Fruit fly (Drosophila melanogaster) whole organism, prepupa: Measurements from ENCODE around the gene mub.

Experiments
- Blimp-1 ChIP-seq: fragments of 200-800 bp; sonication (Bioruptor generic); optimal IDR thresholded peaks from 3 replicates; lab custom pipeline; 2017; ENCODE audit warnings: missing biosample characterization, missing genetic modification characterization, mild to moderate bottlenecking, moderate library complexity, missing genetic modification reagents
- CG10669 ChIP-seq: fragments of 200-800 bp; sonication (Bioruptor generic); optimal IDR thresholded peaks from 3 replicates; lab custom pipeline; 2018; ENCODE audit warnings: missing biosample characterization, mild to moderate bottlenecking, missing genetic modification characterization, moderate library complexity
- CG11762 ChIP-seq: fragments of 200-800 bp; sonication (Bioruptor generic); optimal IDR thresholded peaks from 3 replicates; lab custom pipeline; 2016; ENCODE audit warnings: missing biosample characterization, missing genetic modification characterization; ENCODE audit not compliant: insufficient read depth
- CG11902 ChIP-seq: fragments of 200-800 bp; sonication (Bioruptor generic); optimal IDR thresholded peaks from 3 replicates; lab custom pipeline; 2016; ENCODE audit warnings: missing biosample characterization, missing genetic modification characterization
- CG15336 ChIP-seq: fragments of 200-800 bp; sonication (Bioruptor generic); IDR thresholded peaks from 2 replicates; pipeline ENCODE4 v1.3.6; 2022; ENCODE audit warnings: missing biosample characterization, missing genetic modification characterization
- CG1621 ChIP-seq: fragments of 200-800 bp; sonication (Bioruptor generic); optimal IDR thresholded peaks from 3 replicates; lab custom pipeline; 2018; ENCODE audit warnings: missing biosample characterization, mild to moderate bottlenecking, missing genetic modification characterization
- CG16779 ChIP-seq: fragments of 200-800 bp; sonication (Bioruptor generic); optimal IDR thresholded peaks from 3 replicates; lab custom pipeline; 2017; ENCODE audit warnings: missing biosample characterization, mild to moderate bottlenecking, missing genetic modification characterization
- CG3032 ChIP-seq: fragments of 200-800 bp; optimal IDR thresholded peaks from 2 replicates; lab custom pipeline; 2019; ENCODE audit warnings: missing biosample characterization, mild to moderate bottlenecking, missing genetic modification characterization, moderate library complexity
- CG32006 ChIP-seq: fragments of 200-800 bp; sonication (Bioruptor generic); optimal IDR thresholded peaks from 3 replicates; lab custom pipeline; 2017; ENCODE audit warnings: missing biosample characterization, mild to moderate bottlenecking, missing genetic modification characterization
- CG34406 ChIP-seq: fragments of 200-800 bp; sonication (Bioruptor generic); optimal IDR thresholded peaks from 3 replicates; lab custom pipeline; 2016; ENCODE audit warnings: missing biosample characterization, missing genetic modification characterization
- CG3919 ChIP-seq: fragments of 200-800 bp; sonication (Bioruptor generic); optimal IDR thresholded peaks from 3 replicates; lab custom pipeline; 2016; ENCODE audit warnings: missing biosample characterization, missing genetic modification characterization
- CG6163 ChIP-seq: fragments of 200-800 bp; sonication (Bioruptor generic); IDR thresholded peaks from 3 replicates; pipeline ENCODE4 v1.3.6; 2022; ENCODE audit warnings: missing biosample characterization, missing genetic modification characterization
- CG6276 ChIP-seq: fragments of 200-800 bp; sonication (Bioruptor generic); optimal IDR thresholded peaks from 2 replicates; lab custom pipeline; 2017; ENCODE audit warnings: missing biosample characterization, mild to moderate bottlenecking, missing genetic modification characterization
- CG6792 ChIP-seq: fragments of 200-800 bp; sonication (Bioruptor generic); optimal IDR thresholded peaks from 3 replicates; lab custom pipeline; 2016; ENCODE audit warnings: missing biosample characterization, missing genetic modification characterization
- CG6808 ChIP-seq: fragments of 200-800 bp; sonication (Bioruptor generic); optimal IDR thresholded peaks from 3 replicates; lab custom pipeline; 2017; ENCODE audit warnings: missing biosample characterization, missing genetic modification characterization, mild to moderate bottlenecking, moderate library complexity, missing genetic modification reagents
- CG6854 ChIP-seq: fragments of 200-800 bp; sonication (Bioruptor generic); optimal IDR thresholded peaks from 2 replicates; lab custom pipeline; 2017; ENCODE audit warnings: missing biosample characterization, mild to moderate bottlenecking, missing genetic modification characterization
- CG7368 ChIP-seq: fragments of 200-800 bp; sonication (Bioruptor generic); optimal IDR thresholded peaks from 3 replicates; lab custom pipeline; 2016; ENCODE audit warnings: missing biosample characterization, missing genetic modification characterization
- CG8119 ChIP-seq: fragments of 200-800 bp; sonication (Bioruptor generic); IDR thresholded peaks from 3 replicates; pipeline ENCODE4 v1.3.6; 2022; ENCODE audit warnings: missing biosample characterization, missing genetic modification characterization
- CG9139 ChIP-seq: fragments of 200-800 bp; sonication (Bioruptor generic); optimal IDR thresholded peaks from 3 replicates; lab custom pipeline; 2017; ENCODE audit warnings: missing biosample characterization, mild to moderate bottlenecking, missing genetic modification characterization
- Eip75B ChIP-seq: fragments of 200-800 bp; sonication (Bioruptor generic); optimal IDR thresholded peaks from 3 replicates; lab custom pipeline; 2016; ENCODE audit warnings: missing biosample characterization, missing genetic modification characterization
- Eip78C ChIP-seq: fragments of 200-800 bp; sonication (Bioruptor generic); peaks from one replicate; lab custom pipeline; 2016; ENCODE audit warnings: missing biosample characterization, missing genetic modification characterization
- Eip93F ChIP-seq: fragments of 200-800 bp; sonication (Bioruptor generic); optimal IDR thresholded peaks from 2 replicates; lab custom pipeline; 2016; ENCODE audit warnings: missing biosample characterization, mild to moderate bottlenecking, missing genetic modification characterization
- Ets96B ChIP-seq: fragments of 200-800 bp; optimal IDR thresholded peaks from 2 replicates; lab custom pipeline; 2019; ENCODE audit warnings: missing biosample characterization, mild to moderate bottlenecking, missing genetic modification characterization, moderate library complexity
- Hr38 ChIP-seq: sonication (Bioruptor generic); optimal IDR thresholded peaks from 2 replicates; lab custom pipeline; 2016; ENCODE audit warnings: missing biosample characterization, missing genetic modification characterization
- Hr39 ChIP-seq: fragments of 200-800 bp; sonication (Bioruptor generic); optimal IDR thresholded peaks from 2 replicates; lab custom pipeline; 2016; ENCODE audit warnings: missing biosample characterization, missing genetic modification characterization
- Hr4 ChIP-seq: fragments of 200-800 bp; sonication (Bioruptor generic); optimal IDR thresholded peaks from 3 replicates; lab custom pipeline; 2016; ENCODE audit warnings: missing biosample characterization, missing genetic modification characterization
- Lpt ChIP-seq: fragments of 200-800 bp; sonication (Bioruptor generic); optimal IDR thresholded peaks from 3 replicates; lab custom pipeline; 2016; ENCODE audit warnings: missing biosample characterization, missing genetic modification characterization
- Met ChIP-seq: fragments of 200-800 bp; sonication (Bioruptor generic); optimal IDR thresholded peaks from 3 replicates; lab custom pipeline; 2016; ENCODE audit warnings: missing biosample characterization, missing genetic modification characterization
- Smox ChIP-seq: fragments of 200-800 bp; sonication (Bioruptor generic); optimal IDR thresholded peaks from 3 replicates; lab custom pipeline; 2016; ENCODE audit warnings: missing biosample characterization, missing genetic modification characterization
- Sox102F ChIP-seq: fragments of 200-800 bp; sonication (Bioruptor generic); optimal IDR thresholded peaks from 2 replicates; lab custom pipeline; 2016; ENCODE audit warnings: missing biosample characterization, mild to moderate bottlenecking, missing genetic modification characterization
- Sox14 ChIP-seq: fragments of 200-800 bp; sonication (Bioruptor generic); optimal IDR thresholded peaks from 3 replicates; lab custom pipeline; 2016; ENCODE audit warnings: missing biosample characterization, missing genetic modification characterization
- Sox15 ChIP-seq: fragments of 200-800 bp; sonication (Bioruptor generic); optimal IDR thresholded peaks from 3 replicates; lab custom pipeline; 2016; ENCODE audit warnings: missing biosample characterization, missing genetic modification characterization
- achi ChIP-seq: fragments of 200-800 bp; sonication (Bioruptor generic); optimal IDR thresholded peaks from 3 replicates; lab custom pipeline; 2016; ENCODE audit warnings: missing biosample characterization, missing genetic modification characterization
- acj6 ChIP-seq: fragments of 200-800 bp; sonication (Bioruptor generic); optimal IDR thresholded peaks from 3 replicates; lab custom pipeline; 2016; ENCODE audit warnings: missing biosample characterization, missing genetic modification characterization
- cyc ChIP-seq: fragments of 200-800 bp; sonication (Bioruptor generic); optimal IDR thresholded peaks from 3 replicates; lab custom pipeline; 2016; ENCODE audit warnings: missing biosample characterization, missing genetic modification characterization
- dac ChIP-seq: fragments of 200-800 bp; sonication (Bioruptor generic); optimal IDR thresholded peaks from 2 replicates; lab custom pipeline; 2017; ENCODE audit warnings: missing biosample characterization, mild to moderate bottlenecking, missing genetic modification characterization
- dsx ChIP-seq: fragments of 200-800 bp; optimal IDR thresholded peaks from 3 replicates; lab custom pipeline; 2019; ENCODE audit warnings: missing biosample characterization, mild to moderate bottlenecking, missing genetic modification characterization, moderate library complexity; ENCODE audit not compliant: poor library complexity, severe bottlenecking
- eg ChIP-seq: fragments of 200-800 bp; sonication (Bioruptor generic); IDR thresholded peaks from 3 replicates; pipeline ENCODE4 v1.3.6; 2022; ENCODE audit warnings: missing biosample characterization, missing genetic modification characterization
- esn ChIP-seq: fragments of 200-800 bp; sonication (Bioruptor generic); optimal IDR thresholded peaks from 2 replicates; lab custom pipeline; 2016; ENCODE audit warnings: missing biosample characterization, mild to moderate bottlenecking, missing genetic modification characterization, moderate library complexity
- fd85E ChIP-seq: fragments of 200-800 bp; sonication (Bioruptor generic); optimal IDR thresholded peaks from 3 replicates; lab custom pipeline; 2016; ENCODE audit warnings: missing biosample characterization, missing genetic modification characterization
- fkh ChIP-seq: fragments of 200-800 bp; sonication (Bioruptor generic); optimal IDR thresholded peaks from 3 replicates; lab custom pipeline; 2017; ENCODE audit warnings: missing biosample characterization, mild to moderate bottlenecking, missing genetic modification characterization, moderate library complexity
- net ChIP-seq: fragments of 200-800 bp; sonication (Bioruptor generic); optimal IDR thresholded peaks from 3 replicates; lab custom pipeline; 2016; ENCODE audit warnings: missing biosample characterization, missing genetic modification characterization
- pdm3 ChIP-seq: fragments of 200-800 bp; sonication (Bioruptor generic); optimal IDR thresholded peaks from 3 replicates; lab custom pipeline; 2016; ENCODE audit warnings: missing biosample characterization, missing genetic modification characterization
- salr ChIP-seq, 2 experiments: fragments of 200-800 bp; sonication (Bioruptor generic); optimal IDR thresholded peaks; 3 replicates each; lab custom pipeline; 2016 to 2018; ENCODE audit warnings: missing biosample characterization in 2 of 2, missing genetic modification characterization in 2 of 2, mild to moderate bottlenecking in 1 of 2
- spab ChIP-seq: fragments of 200-800 bp; sonication (Bioruptor generic); optimal IDR thresholded peaks from 2 replicates; lab custom pipeline; 2017; ENCODE audit warnings: missing biosample characterization, mild to moderate bottlenecking, missing genetic modification characterization, missing genetic modification reagents
- ss ChIP-seq, 2 experiments: fragments of 200-800 bp; sonication (Bioruptor generic); optimal IDR thresholded peaks; 2 replicates in 1 of 2; 3 replicates in 1 of 2; lab custom pipeline; 2017 to 2018; ENCODE audit warnings: mild to moderate bottlenecking in 2 of 2, missing biosample characterization in 2 of 2, missing genetic modification characterization in 2 of 2, moderate library complexity in 1 of 2
- svp ChIP-seq: fragments of 200-800 bp; sonication (Bioruptor generic); peaks from one replicate; lab custom pipeline; 2016; ENCODE audit warnings: missing biosample characterization, missing genetic modification characterization
- topi ChIP-seq: fragments of 200-800 bp; sonication (Bioruptor generic); optimal IDR thresholded peaks from 3 replicates; lab custom pipeline; 2016; ENCODE audit warnings: missing biosample characterization, missing genetic modification characterization
- vri ChIP-seq: fragments of 200-800 bp; sonication (Bioruptor generic); optimal IDR thresholded peaks from 3 replicates; lab custom pipeline; 2016; ENCODE audit warnings: missing biosample characterization, mild to moderate bottlenecking, missing genetic modification characterization

Gene mub

DNA sequence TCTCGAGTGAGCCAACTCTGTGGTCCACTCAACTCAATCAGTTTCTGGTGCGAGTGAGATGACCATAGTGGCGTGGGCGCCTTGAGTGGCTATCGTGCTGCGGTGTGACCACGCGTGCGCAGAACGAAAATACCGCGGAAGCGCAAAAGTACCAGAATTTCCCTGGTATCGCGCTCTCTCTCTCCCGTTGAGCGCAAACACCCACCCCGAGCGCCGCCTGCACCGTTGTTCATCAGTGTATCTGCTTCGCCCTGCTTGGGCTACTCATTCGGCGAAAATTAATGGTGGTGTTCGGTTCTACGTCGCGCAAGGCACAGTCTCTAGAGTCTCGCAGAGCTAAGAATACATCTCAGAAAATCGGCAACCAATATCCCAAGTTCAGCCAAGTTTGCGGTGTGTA lies 34.8 kb downstream of the mub start:
- TF ChIP-seq salr (GFP tag; optimal IDR thresholded peaks at IDR 0.05; lab: Kevin White, UChicago) = no peak
- TF ChIP-seq dsx (GFP tag; lab: Kevin White, UChicago) = peak; percentile 71
- TF ChIP-seq pdm3 (GFP tag; lab: Kevin White, UChicago) = no peak
- TF ChIP-seq CG3919 (GFP tag; lab: Kevin White, UChicago) = peak; percentile 80
- peak; percentile 84 for TF ChIP-seq Eip78C (GFP tag; lab: Kevin White, UChicago)
- no peak for TF ChIP-seq Hr38
- peak; percentile 80 for TF ChIP-seq vri (GFP tag; lab: Kevin White, UChicago)
- TF ChIP-seq Sox15 (GFP tag; lab: Kevin White, UChicago) = no peak
- TF ChIP-seq Lpt (GFP tag; lab: Kevin White, UChicago) = peak; percentile 15
- peak; percentile 45 for TF ChIP-seq CG6276 (GFP tag; lab: Kevin White, UChicago)
- TF ChIP-seq net (GFP tag; lab: Kevin White, UChicago) = peak; percentile 68
- TF ChIP-seq Ets96B = peak; percentile 40
- TF ChIP-seq CG32006 (GFP tag; lab: Kevin White, UChicago) = no peak
- TF ChIP-seq Hr39 (GFP tag; lab: Kevin White, UChicago) = no peak
- TF ChIP-seq cyc = peak; percentile 19
- TF ChIP-seq CG8119 (GFP tag; lab: Robert Waterston, UW) = peak; percentile 38; the same call in 2 of the 3 replicates
- TF ChIP-seq Sox102F (GFP tag; lab: Kevin White, UChicago) = peak; percentile 50
- peak; percentile 30 for TF ChIP-seq Met (GFP tag; lab: Kevin White, UChicago)
- peak; percentile 18 for TF ChIP-seq CG3032 (tag; lab: Kevin White, UChicago)
- peak; percentile 61 for TF ChIP-seq CG9139 (GFP tag; lab: Kevin White, UChicago)
- TF ChIP-seq Sox14 (GFP tag; lab: Kevin White, UChicago) = peak; percentile 71
- peak; percentile 71 for TF ChIP-seq fd85E (GFP tag; lab: Kevin White, UChicago)
- TF ChIP-seq Blimp-1 (GFP tag; lab: Kevin White, UChicago) = no peak
- TF ChIP-seq esn (GFP tag; lab: Kevin White, UChicago) = peak; percentile 57
- TF ChIP-seq CG34406 = no peak
- TF ChIP-seq CG16779 (tag; lab: Kevin White, UChicago) = peak; percentile 64
- peak; percentile 61; the same call in 1 of the 2 replicates for TF ChIP-seq CG15336
- peak; percentile 29 for TF ChIP-seq Smox (GFP tag; lab: Kevin White, UChicago)
- peak; percentile 25 for TF ChIP-seq spab (GFP tag; lab: Kevin White, UChicago)
- TF ChIP-seq Eip93F (GFP tag; lab: Kevin White, UChicago) = no peak
- peak; percentile 24 for TF ChIP-seq CG7368 (GFP tag; lab: Kevin White, UChicago)
- TF ChIP-seq dac (GFP tag; lab: Kevin White, UChicago) = no peak
- TF ChIP-seq ss (GFP tag; optimal IDR thresholded peaks at IDR 0.05; lab: Kevin White, UChicago) = peak; percentile 73 to 74
- TF ChIP-seq Eip75B (GFP tag; lab: Kevin White, UChicago) = peak; percentile 40
- TF ChIP-seq CG11902 (GFP tag; lab: Kevin White, UChicago) = no peak
- peak; percentile 89 for TF ChIP-seq CG6854 (GFP tag; lab: Kevin White, UChicago)
- peak; percentile 25 for TF ChIP-seq CG10669
- peak; percentile 78 for TF ChIP-seq CG6163 (GFP tag; lab: Robert Waterston, UW)
- peak; percentile 53 for TF ChIP-seq CG1621 (tag; lab: Kevin White, UChicago)
- no peak for TF ChIP-seq CG6792
- TF ChIP-seq topi (GFP tag; lab: Kevin White, UChicago) = peak; percentile 55
- TF ChIP-seq acj6 (GFP tag; lab: Kevin White, UChicago) = no peak
- peak; percentile 28 for TF ChIP-seq CG6808
- TF ChIP-seq achi = peak; percentile 63
- peak; percentile 76 for TF ChIP-seq svp (GFP tag; lab: Kevin White, UChicago)
- TF ChIP-seq fkh (GFP tag; lab: Kevin White, UChicago) = peak; percentile 53
- peak; percentile 83 for TF ChIP-seq eg (GFP tag; lab: Robert Waterston, UW)
- TF ChIP-seq Hr4 = peak; percentile 1
- TF ChIP-seq CG11762 = peak; percentile 3
